Worm (Caenorhabditis elegans) whole organism, L2 larva: ENCODE data around the gene Y51B9A.6.

Experiments
- C34F6.9 ChIP-seq: fragments of 150-350 bp; optimal IDR thresholded peaks from 2 replicates; lab custom pipeline; 2014; ENCODE audit warnings: missing biosample characterization, missing genetic modification characterization
- F13H6.1 ChIP-seq: sonication (generic microtip); optimal IDR thresholded peaks from 2 replicates; lab custom pipeline; 2016; ENCODE audit warnings: missing genetic modification characterization, missing compliant biosample characterization
- R02D3.7 ChIP-seq: fragments of 150-350 bp; optimal IDR thresholded peaks from 2 replicates; lab custom pipeline; 2014; ENCODE audit warnings: missing biosample characterization, missing genetic modification characterization
- Y55F3AM.14 ChIP-seq: fragments of 200-800 bp; sonication (Bioruptor generic); optimal IDR thresholded peaks from 2 replicates; lab custom pipeline; 2018; ENCODE audit warnings: mild to moderate bottlenecking, missing genetic modification characterization, missing compliant biosample characterization
- ZK546.5 ChIP-seq: sonication (generic microtip); optimal IDR thresholded peaks from 2 replicates; lab custom pipeline; 2017; ENCODE audit warnings: missing biosample characterization, missing genetic modification characterization
- alr-1 ChIP-seq: fragments of 150-350 bp; optimal IDR thresholded peaks from 2 replicates; lab custom pipeline; 2014; ENCODE audit warnings: missing biosample characterization, missing genetic modification characterization
- aly-2 ChIP-seq: fragments of 150-350 bp; optimal IDR thresholded peaks from 2 replicates; lab custom pipeline; 2014; ENCODE audit warnings: missing biosample characterization, missing genetic modification characterization
- ama-1 ChIP-seq: fragments of 150-350 bp; optimal IDR thresholded peaks from 2 replicates; lab custom pipeline; 2018; ENCODE audit warnings: inconsistent platforms
- blmp-1 ChIP-seq: sonication (generic microtip); optimal IDR thresholded peaks from 2 replicates; lab custom pipeline; 2017; ENCODE audit warnings: missing genetic modification characterization, mild to moderate bottlenecking, missing compliant biosample characterization, antibody characterized with exemption, moderate library complexity; ENCODE audit not compliant: insufficient read depth
- ceh-16 ChIP-seq: fragments of 150-350 bp; optimal IDR thresholded peaks from 2 replicates; lab custom pipeline; 2014; ENCODE audit warnings: missing biosample characterization, missing genetic modification characterization
- ceh-82 ChIP-seq: fragments of 150-350 bp; optimal IDR thresholded peaks from 2 replicates; lab custom pipeline; 2014; ENCODE audit warnings: missing biosample characterization, missing genetic modification characterization
- crh-2 ChIP-seq: sonication (generic microtip); optimal IDR thresholded peaks from 2 replicates; lab custom pipeline; 2017; ENCODE audit warnings: missing biosample characterization, missing genetic modification characterization
- dmd-4 ChIP-seq: sonication (generic microtip); optimal IDR thresholded peaks from 2 replicates; lab custom pipeline; 2017; ENCODE audit warnings: missing biosample characterization, missing genetic modification characterization
- egl-27 ChIP-seq: sonication (generic microtip); optimal IDR thresholded peaks from 3 replicates; lab custom pipeline; 2017; ENCODE audit warnings: missing biosample characterization, missing genetic modification reagents, missing genetic modification characterization
- elt-1 ChIP-seq: fragments of 150-350 bp; optimal IDR thresholded peaks from 2 replicates; lab custom pipeline; 2014; ENCODE audit warnings: missing biosample characterization, missing genetic modification characterization
- elt-3 ChIP-seq: sonication (generic microtip); optimal IDR thresholded peaks from 2 replicates; lab custom pipeline; 2017; ENCODE audit warnings: missing biosample characterization, missing genetic modification characterization
- fos-1 ChIP-seq: fragments of 150-350 bp; optimal IDR thresholded peaks from 2 replicates; lab custom pipeline; 2014; ENCODE audit warnings: missing biosample characterization, missing genetic modification characterization
- gmeb-1 ChIP-seq: fragments of 150-350 bp; optimal IDR thresholded peaks from 2 replicates; lab custom pipeline; 2014; ENCODE audit warnings: missing biosample characterization, missing genetic modification characterization
- lin-11 ChIP-seq: fragments of 150-350 bp; sonication (generic microtip); optimal IDR thresholded peaks from 2 replicates; lab custom pipeline; 2014; ENCODE audit warnings: missing biosample characterization, missing genetic modification characterization, inconsistent platforms, mixed read lengths
- lin-13 ChIP-seq: fragments of 150-350 bp; optimal IDR thresholded peaks from 2 replicates; lab custom pipeline; 2014; ENCODE audit warnings: missing biosample characterization, missing genetic modification reagents, missing genetic modification characterization
- lin-39 ChIP-seq: fragments of 150-350 bp; optimal IDR thresholded peaks from 2 replicates; lab custom pipeline; 2014; ENCODE audit warnings: missing biosample characterization, missing genetic modification reagents, missing genetic modification characterization
- lsy-2 ChIP-seq, 2 experiments: fragments of 150-350 bp in 1 of 2; sonication (generic microtip) in 1 of 2; optimal IDR thresholded peaks; 2 replicates each; lab custom pipeline; 2014 to 2017; ENCODE audit warnings: missing biosample characterization in 2 of 2, missing genetic modification characterization in 2 of 2
- mab-5 ChIP-seq: fragments of 150-350 bp; optimal IDR thresholded peaks from 2 replicates; lab custom pipeline; 2014; ENCODE audit warnings: missing biosample characterization, missing genetic modification characterization
- mbf-1 ChIP-seq: sonication (generic microtip); optimal IDR thresholded peaks from 2 replicates; lab custom pipeline; 2017; ENCODE audit warnings: missing biosample characterization, missing genetic modification characterization
- mdl-1 ChIP-seq, 2 experiments: fragments of 150-350 bp in 1 of 2; sonication (generic microtip) in 1 of 2; optimal IDR thresholded peaks; 2 replicates each; lab custom pipeline; 2017; ENCODE audit warnings: missing biosample characterization in 2 of 2, missing genetic modification characterization in 2 of 2
- nhr-10 ChIP-seq: sonication (generic microtip); optimal IDR thresholded peaks from 2 replicates; lab custom pipeline; 2017; ENCODE audit warnings: missing biosample characterization, missing genetic modification characterization
- nhr-11 ChIP-seq: fragments of 150-350 bp; optimal IDR thresholded peaks from 2 replicates; lab custom pipeline; 2014; ENCODE audit warnings: missing biosample characterization, missing genetic modification characterization
- nhr-12 ChIP-seq: fragments of 150-350 bp; optimal IDR thresholded peaks from 2 replicates; lab custom pipeline; 2014; ENCODE audit warnings: missing biosample characterization, missing genetic modification characterization
- nhr-129 ChIP-seq: fragments of 150-350 bp; optimal IDR thresholded peaks from 2 replicates; lab custom pipeline; 2014; ENCODE audit warnings: missing biosample characterization, missing genetic modification characterization
- nhr-21 ChIP-seq: fragments of 150-350 bp; optimal IDR thresholded peaks from 2 replicates; lab custom pipeline; 2014; ENCODE audit warnings: missing biosample characterization, missing genetic modification characterization
- nhr-23 ChIP-seq: fragments of 150-350 bp; optimal IDR thresholded peaks from 2 replicates; lab custom pipeline; 2014; ENCODE audit warnings: missing biosample characterization, missing genetic modification reagents, missing genetic modification characterization
- nhr-237 ChIP-seq: fragments of 150-350 bp; optimal IDR thresholded peaks from 2 replicates; lab custom pipeline; 2014; ENCODE audit warnings: missing biosample characterization, missing genetic modification characterization
- nhr-25 ChIP-seq: fragments of 150-350 bp; sonication (generic microtip); optimal IDR thresholded peaks from 3 replicates; lab custom pipeline; 2014; ENCODE audit warnings: missing biosample characterization, missing genetic modification characterization
- nhr-6 ChIP-seq: fragments of 150-350 bp; optimal IDR thresholded peaks from 2 replicates; lab custom pipeline; 2014; ENCODE audit warnings: missing biosample characterization, missing genetic modification characterization
- nhr-77 ChIP-seq: fragments of 150-350 bp; optimal IDR thresholded peaks from 2 replicates; lab custom pipeline; 2014; ENCODE audit warnings: missing biosample characterization, missing genetic modification characterization
- peb-1 ChIP-seq: fragments of 150-350 bp; optimal IDR thresholded peaks from 2 replicates; lab custom pipeline; 2014; ENCODE audit warnings: missing biosample characterization, missing genetic modification characterization
- sem-4 ChIP-seq: fragments of 150-350 bp; optimal IDR thresholded peaks from 2 replicates; lab custom pipeline; 2014; ENCODE audit warnings: missing biosample characterization, missing genetic modification reagents, missing genetic modification characterization
- skn-1 ChIP-seq: sonication (generic microtip); optimal IDR thresholded peaks from 2 replicates; lab custom pipeline; 2017; ENCODE audit warnings: missing biosample characterization, missing genetic modification characterization
- sma-3 ChIP-seq: sonication (generic microtip); optimal IDR thresholded peaks from 2 replicates; lab custom pipeline; 2016; ENCODE audit warnings: missing genetic modification reagents, missing genetic modification characterization, missing compliant biosample characterization
- sma-9 ChIP-seq, 2 experiments: fragments of 150-350 bp in 1 of 2; sonication (generic microtip) in 1 of 2; optimal IDR thresholded peaks; 2 replicates each; lab custom pipeline; 2014 to 2016; ENCODE audit warnings: missing genetic modification characterization in 2 of 2, mild to moderate bottlenecking in 1 of 2, missing biosample characterization in 1 of 2, missing compliant biosample characterization in 1 of 2, missing genetic modification reagents in 1 of 2, moderate library complexity in 1 of 2
- snpc-4 ChIP-seq: fragments of 150-350 bp; optimal IDR thresholded peaks from 2 replicates; lab custom pipeline; 2014; ENCODE audit warnings: missing biosample characterization, missing genetic modification characterization
- unc-39 ChIP-seq: fragments of 150-350 bp; optimal IDR thresholded peaks from 2 replicates; lab custom pipeline; 2014; ENCODE audit warnings: missing biosample characterization, missing genetic modification characterization
- unc-55 ChIP-seq: fragments of 150-350 bp; sonication (generic microtip); optimal IDR thresholded peaks from 3 replicates; lab custom pipeline; 2014; ENCODE audit warnings: missing biosample characterization, missing genetic modification reagents, missing genetic modification characterization
- unc-62 ChIP-seq: fragments of 150-350 bp; optimal IDR thresholded peaks from 2 replicates; lab custom pipeline; 2014; ENCODE audit warnings: missing biosample characterization, missing genetic modification reagents, missing genetic modification characterization
- zag-1 ChIP-seq: fragments of 150-350 bp; optimal IDR thresholded peaks from 2 replicates; lab custom pipeline; 2014; ENCODE audit warnings: missing biosample characterization, missing genetic modification characterization
- ztf-1 ChIP-seq: fragments of 200-800 bp; sonication (Bioruptor generic); conservative IDR thresholded peaks from 2 replicates; pipeline ENCODE4 v1.3.6; 2022; ENCODE audit warnings: missing genetic modification characterization, missing compliant biosample characterization
- ztf-11 ChIP-seq: sonication (generic microtip); optimal IDR thresholded peaks from 2 replicates; lab custom pipeline; 2017; ENCODE audit warnings: missing biosample characterization, missing genetic modification characterization
- ztf-4 ChIP-seq: fragments of 150-350 bp; optimal IDR thresholded peaks from 2 replicates; lab custom pipeline; 2014; ENCODE audit warnings: missing biosample characterization, missing genetic modification characterization

Y51B9A.6 gene

DNA sequence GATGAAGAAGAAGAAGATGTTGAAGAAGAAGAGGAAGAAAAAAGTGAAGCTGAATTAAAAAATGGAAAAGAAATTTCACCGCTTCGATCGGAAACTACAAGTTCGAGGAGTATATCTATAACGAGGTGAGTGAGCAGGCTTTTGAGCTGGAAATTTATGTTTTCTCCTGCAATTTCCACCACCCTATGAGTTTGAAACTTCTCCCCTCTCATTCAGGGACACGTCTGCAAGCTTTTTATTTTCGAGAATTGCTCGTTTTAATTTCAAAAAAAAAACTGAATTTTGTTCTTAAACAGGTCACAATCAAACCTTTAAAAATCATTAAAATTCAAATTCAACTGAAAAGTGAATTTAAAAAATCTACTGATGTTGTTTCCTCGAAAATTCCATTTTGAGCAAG is 40.7 kb downstream of the Y51B9A.6 start:
- TF ChIP-seq sma-9 (GFP tag; optimal IDR thresholded peaks at IDR 0.05; lab: Kevin White, UChicago) (no peak), sma-9 (tag; optimal IDR thresholded peaks at IDR 0.05; lab: Kevin White, UChicago) (no peak), ceh-82 (tag; lab: Kevin White, UChicago) (no peak), gmeb-1 (tag; lab: Kevin White, UChicago) (no peak), Y55F3AM.14 (GFP tag; lab: Kevin White, UChicago) (no peak), nhr-77 (no peak)

DNA sequence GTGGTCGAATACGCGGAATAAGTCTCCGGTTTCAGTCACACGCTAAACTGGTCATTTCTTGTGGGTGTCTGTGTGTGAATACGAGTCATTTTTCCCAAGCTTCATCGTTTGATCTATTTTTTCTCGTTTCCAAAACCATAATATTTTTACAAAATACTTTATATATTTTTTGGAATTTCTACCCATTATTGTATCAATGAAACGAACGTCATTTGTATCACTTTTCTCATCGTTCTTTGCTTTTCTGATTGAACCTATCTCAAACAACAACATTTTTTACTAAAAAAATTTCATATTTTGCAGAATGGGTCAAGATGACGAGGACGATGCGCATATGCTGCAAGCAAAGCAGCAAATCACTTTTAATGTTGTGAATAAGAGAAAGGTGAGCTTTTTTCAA is 44.8 kb downstream of the Y51B9A.6 start, which contains the start of gene mel-11:
TSS of gene mel-11 (plus strand) at position 301 of the 400 bp plus-strand sequence.
- no peak for TF ChIP-seq sma-9 (GFP tag; optimal IDR thresholded peaks at IDR 0.05; lab: Kevin White, UChicago)
- no peak for TF ChIP-seq sma-9 (tag; optimal IDR thresholded peaks at IDR 0.05; lab: Kevin White, UChicago)
- no peak for TF ChIP-seq ztf-1
- TF ChIP-seq alr-1 (tag; lab: Kevin White, UChicago): no peak
- TF ChIP-seq nhr-237: no peak
- TF ChIP-seq nhr-12 (tag; lab: Kevin White, UChicago): no peak

DNA sequence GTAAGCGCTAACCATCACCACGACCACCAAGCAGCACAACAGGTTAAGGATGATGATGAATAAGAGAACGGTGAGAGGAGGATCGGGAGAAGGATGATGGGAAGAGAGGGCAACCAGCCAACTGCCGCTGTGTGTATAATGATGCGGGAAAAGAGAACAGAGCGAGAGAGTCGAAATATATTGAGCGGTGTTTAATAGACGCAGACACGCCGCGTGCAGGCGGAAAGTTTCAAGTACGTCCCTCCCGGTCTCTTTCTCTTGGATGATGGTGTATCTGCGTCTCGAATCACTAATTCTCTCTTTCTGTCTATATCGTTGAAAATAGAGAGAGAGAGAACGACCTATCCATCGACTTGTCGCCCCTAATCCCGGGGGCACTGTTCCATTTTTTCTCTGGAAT is 46.3 kb downstream of the Y51B9A.6 start:
- TF ChIP-seq zag-1 (peak; percentile 17), mdl-1 (tag; optimal IDR thresholded peaks at IDR 0.05; lab: Kevin White, UChicago) (peak; percentile 44 to 58), ztf-4 (tag; lab: Kevin White, UChicago) (no peak), fos-1 (peak; percentile 45), nhr-129 (peak; percentile 75), ama-1 (lab: Kevin White, UChicago) (no peak), ztf-1 (no peak), ceh-82 (tag; lab: Kevin White, UChicago) (no peak), dmd-4 (tag; lab: Kevin White, UChicago) (no peak), lin-11 (tag; lab: Kevin White, UChicago) (no peak), peb-1 (tag; lab: Kevin White, UChicago) (no peak), ceh-16 (tag; lab: Kevin White, UChicago) (no peak), nhr-11 (tag; lab: Kevin White, UChicago) (no peak), R02D3.7 (tag; lab: Kevin White, UChicago) (no peak), sem-4 (tag; lab: Kevin White, UChicago) (peak; percentile 57), lin-13 (GFP tag; lab: Kevin White, UChicago) (no peak), gmeb-1 (tag; lab: Kevin White, UChicago) (no peak), snpc-4 (tag; lab: Kevin White, UChicago) (no peak), elt-3 (tag; lab: Kevin White, UChicago) (no peak), unc-62 (GFP tag; lab: Kevin White, UChicago) (no peak), blmp-1 (peak; percentile 58), ztf-11 (tag; lab: Kevin White, UChicago) (no peak), nhr-25 (peak; percentile 38), skn-1 (tag; lab: Kevin White, UChicago) (no peak), lsy-2 (tag; optimal IDR thresholded peaks at IDR 0.05; lab: Kevin White, UChicago) (peak in 1 of 2 experiments; percentile 60), Y55F3AM.14 (GFP tag; lab: Kevin White, UChicago) (no peak), nhr-6 (tag; lab: Kevin White, UChicago) (no peak), ZK546.5 (tag; lab: Kevin White, UChicago) (no peak), C34F6.9 (tag; lab: Kevin White, UChicago) (peak; percentile 52), nhr-21 (tag; lab: Kevin White, UChicago) (peak; percentile 37), sma-3 (GFP tag; lab: Kevin White, UChicago) (peak; percentile 38), nhr-237 (no peak), nhr-23 (tag; lab: Kevin White, UChicago) (no peak), nhr-12 (tag; lab: Kevin White, UChicago) (no peak), egl-27 (tag; lab: Kevin White, UChicago) (peak; percentile 75), elt-1 (no peak), alr-1 (tag; lab: Kevin White, UChicago) (no peak), nhr-77 (no peak), lin-39 (tag; lab: Kevin White, UChicago) (no peak), mbf-1 (tag; lab: Kevin White, UChicago) (no peak), aly-2 (tag; lab: Kevin White, UChicago) (no peak), mab-5 (tag; lab: Kevin White, UChicago) (no peak), crh-2 (tag; lab: Kevin White, UChicago) (peak; percentile 28), nhr-10 (no peak), sma-9 (GFP tag; optimal IDR thresholded peaks at IDR 0.05; lab: Kevin White, UChicago) (peak; percentile 84), sma-9 (tag; optimal IDR thresholded peaks at IDR 0.05; lab: Kevin White, UChicago) (no peak), unc-55 (GFP tag; lab: Kevin White, UChicago) (peak; percentile 51), unc-39 (no peak), F13H6.1 (tag; lab: Kevin White, UChicago) (peak; percentile 72)
